Worm (Caenorhabditis elegans) whole organism, L4/young adult: ENCODE measurements around the gene F15D4.2.

Source experiments
- dao-5 ChIP-seq: sonication (generic microtip); optimal IDR thresholded peaks from 2 replicates; lab custom pipeline; 2016; ENCODE audit warnings: missing genotype, missing genetic modification characterization, moderate library complexity, missing compliant biosample characterization
- him-1 ChIP-seq: sonication (generic microtip); optimal IDR thresholded peaks from 2 replicates; lab custom pipeline; 2016; ENCODE audit warnings: missing genotype, missing genetic modification reagents, missing genetic modification characterization, missing compliant biosample characterization

ce11 chrII:13195706-13196417 lies 20.0 kb upstream of the F15D4.2 start:
- TF ChIP-seq him-1 (no peak), dao-5 (tag; lab: Kevin White, UChicago) (no peak)
